Worm (Caenorhabditis elegans) whole organism, early embryonic: ENCODE results near the gene msp-142.

Source experiments
- F13C5.2 ChIP-seq: sonication (generic microtip); optimal IDR thresholded peaks from 2 replicates; lab custom pipeline; 2017; ENCODE audit warnings: mild to moderate bottlenecking, missing genetic modification characterization, inconsistent platforms, missing compliant biosample characterization
- aly-1 ChIP-seq: sonication (generic microtip); optimal IDR thresholded peaks from 2 replicates; lab custom pipeline; 2016; ENCODE audit warnings: missing genetic modification characterization, missing compliant biosample characterization
- ama-1 ChIP-seq: fragments of 150-350 bp; optimal IDR thresholded peaks from 2 replicates; lab custom pipeline; 2014
- ceh-13 ChIP-seq: fragments of 200-800 bp; sonication (Bioruptor generic); optimal IDR thresholded peaks from 2 replicates; lab custom pipeline; 2018; ENCODE audit warnings: mild to moderate bottlenecking, missing genetic modification characterization, missing compliant biosample characterization
- ceh-36 ChIP-seq: sonication (generic microtip); optimal IDR thresholded peaks from 2 replicates; lab custom pipeline; 2016; ENCODE audit warnings: missing genetic modification characterization, inconsistent platforms, missing compliant biosample characterization
- flt-1 ChIP-seq: fragments of 200-800 bp; sonication (Bioruptor generic); IDR thresholded peaks from 2 replicates; pipeline ENCODE4 v1.3.6; 2022; ENCODE audit warnings: missing genetic modification characterization, missing compliant biosample characterization
- hmbx-1 ChIP-seq: sonication (generic microtip); optimal IDR thresholded peaks from 2 replicates; lab custom pipeline; 2016; ENCODE audit warnings: mild to moderate bottlenecking, missing genetic modification characterization, missing compliant biosample characterization
- hmg-4 ChIP-seq: fragments of 200-800 bp; sonication (Bioruptor generic); optimal IDR thresholded peaks from 2 replicates; lab custom pipeline; 2018; ENCODE audit warnings: mild to moderate bottlenecking, missing genetic modification characterization, missing compliant biosample characterization
- scrt-1 ChIP-seq: fragments of 200-800 bp; sonication (Bioruptor generic); IDR thresholded peaks from 2 replicates; pipeline ENCODE4 v1.3.6; 2022; ENCODE audit warnings: missing genetic modification characterization, missing compliant biosample characterization
- sea-1 ChIP-seq: fragments of 200-800 bp; sonication (Bioruptor generic); conservative IDR thresholded peaks from 2 replicates; pipeline ENCODE4 v1.3.6; 2022; ENCODE audit warnings: missing genetic modification characterization, missing compliant biosample characterization
- tbx-11 ChIP-seq: fragments of 200-800 bp; sonication (Bioruptor generic); IDR thresholded peaks from 2 replicates; pipeline ENCODE4 v1.3.6; 2022; ENCODE audit warnings: missing genetic modification characterization, missing compliant biosample characterization
- tbx-37 ChIP-seq: fragments of 200-800 bp; sonication (Bioruptor generic); conservative IDR thresholded peaks from 2 replicates; pipeline ENCODE4 v1.3.6; 2022; ENCODE audit warnings: missing genetic modification reagents, missing genetic modification characterization, missing compliant biosample characterization
- tra-4 ChIP-seq: sonication (generic microtip); optimal IDR thresholded peaks from 2 replicates; lab custom pipeline; 2017; ENCODE audit warnings: missing genetic modification characterization, missing compliant biosample characterization

DNA sequence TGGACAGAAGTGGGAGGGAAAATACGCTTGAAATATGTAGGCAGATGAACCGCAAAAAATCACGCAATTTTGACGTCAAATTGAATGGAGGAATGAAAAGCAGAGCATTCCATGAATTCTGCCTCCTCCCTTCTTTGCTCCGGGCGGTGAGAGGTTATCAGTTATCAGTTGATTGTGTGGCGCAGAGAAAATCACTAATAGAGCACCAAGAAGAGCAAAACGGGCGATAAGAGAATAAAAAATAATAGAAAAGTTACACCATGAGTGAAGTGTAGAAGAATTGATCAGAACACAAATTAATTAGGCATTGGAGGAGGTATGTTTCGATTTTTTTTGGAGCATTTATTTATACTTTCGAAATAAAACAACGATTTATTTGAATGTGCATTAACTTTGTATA is 8.8 kb downstream of the msp-142 start:
- TF ChIP-seq ceh-36 (tag; lab: Kevin White, UChicago) (no peak), hmg-4 (GFP tag; lab: Kevin White, UChicago) (no peak), tbx-11 (GFP tag; lab: Robert Waterston, UW) (no peak), ama-1 (lab: Kevin White, UChicago) (no peak), tbx-37 (GFP tag; lab: Robert Waterston, UW) (no peak), aly-1 (tag; lab: Kevin White, UChicago) (no peak), tra-4 (no peak), ceh-13 (GFP tag; lab: Kevin White, UChicago) (no peak), scrt-1 (GFP tag; lab: Robert Waterston, UW) (no peak), F13C5.2 (tag; lab: Kevin White, UChicago) (no peak), flt-1 (no peak), hmbx-1 (no peak), sea-1 (GFP tag; lab: Robert Waterston, UW) (no peak)
